Worm (Caenorhabditis elegans): Measurements from ENCODE around the gene nep-10.

Gene nep-10

ce11 chrII:3349820-3350291, 52.9 kb downstream of the nep-10 start, which contains the start of gene F14D2.8:
TSS of gene F14D2.8 (minus strand) at chrII:3349870.
- TF ChIP-seq nhr-237 (tag; optimal IDR thresholded peaks at IDR 0.05) (no peak), ama-1 (optimal IDR thresholded peaks at IDR 0.05) (no peak), nhr-12 (tag; optimal IDR thresholded peaks at IDR 0.05) (no peak), tbx-2 (tag; optimal IDR thresholded peaks at IDR 0.05) (no peak), ztf-4 (tag; optimal IDR thresholded peaks at IDR 0.05) (no peak), nfya-1 (tag; optimal IDR thresholded peaks at IDR 0.05; ENCODE audit: insufficient read depth) (no peak), ceh-9 (tag; optimal IDR thresholded peaks at IDR 0.05) (no peak), elt-3 (tag; optimal IDR thresholded peaks at IDR 0.05) (no peak), nhr-77 (tag; optimal IDR thresholded peaks at IDR 0.05) (no peak), nhr-25 (tag; optimal IDR thresholded peaks at IDR 0.05) (no peak), sea-2 (GFP tag; optimal IDR thresholded peaks at IDR 0.05) (no peak), elt-1 (tag; optimal IDR thresholded peaks at IDR 0.05) (no peak), pqm-1 (tag; optimal IDR thresholded peaks at IDR 0.05) (no peak)
